Worm (Caenorhabditis elegans) whole organism, late embryonic: ENCODE data around the gene clec-41.
A peak's percentile ranks its signal among the peaks of the same experiment; 100 is the strongest.

Source experiments
- C08G9.2 ChIP-seq: sonication (generic microtip); optimal IDR thresholded peaks from 2 replicates; lab custom pipeline; 2016; ENCODE audit warnings: mild to moderate bottlenecking, missing genetic modification characterization, moderate library complexity, missing compliant biosample characterization
- T23F11.4 ChIP-seq: fragments of 200-800 bp; sonication (Bioruptor generic); optimal IDR thresholded peaks from 2 replicates; lab custom pipeline; 2018; ENCODE audit warnings: mild to moderate bottlenecking, missing genetic modification characterization, missing compliant biosample characterization
- ceh-14 ChIP-seq: sonication (generic microtip); optimal IDR thresholded peaks from 2 replicates; lab custom pipeline; 2016; ENCODE audit warnings: missing genotype, missing genetic modification characterization, missing compliant biosample characterization
- ceh-18 ChIP-seq: sonication (generic microtip); optimal IDR thresholded peaks from 2 replicates; lab custom pipeline; 2016; ENCODE audit warnings: missing genetic modification characterization, missing compliant biosample characterization
- ceh-2 ChIP-seq: sonication (generic microtip); optimal IDR thresholded peaks from 2 replicates; lab custom pipeline; 2016; ENCODE audit warnings: missing genotype, missing genetic modification characterization, missing compliant biosample characterization
- ceh-22 ChIP-seq: sonication (generic microtip); optimal IDR thresholded peaks from 2 replicates; lab custom pipeline; 2017; ENCODE audit warnings: missing biosample characterization, missing genetic modification characterization
- ceh-31 ChIP-seq: sonication (generic microtip); optimal IDR thresholded peaks from 2 replicates; lab custom pipeline; 2016; ENCODE audit warnings: missing genetic modification characterization, missing compliant biosample characterization
- ceh-34 ChIP-seq: sonication (generic microtip); optimal IDR thresholded peaks from 2 replicates; lab custom pipeline; 2016; ENCODE audit warnings: mild to moderate bottlenecking, missing genetic modification characterization, missing compliant biosample characterization
- ceh-6 ChIP-seq: fragments of 200-800 bp; sonication (Bioruptor generic); optimal IDR thresholded peaks from 2 replicates; lab custom pipeline; 2018; ENCODE audit warnings: mild to moderate bottlenecking, missing genetic modification characterization, missing compliant biosample characterization
- che-1 ChIP-seq: sonication (generic microtip); optimal IDR thresholded peaks from 2 replicates; lab custom pipeline; 2016; ENCODE audit warnings: mild to moderate bottlenecking, missing genetic modification characterization, missing compliant biosample characterization
- dve-1 ChIP-seq: sonication (generic microtip); optimal IDR thresholded peaks from 2 replicates; lab custom pipeline; 2017; ENCODE audit warnings: antibody characterized with exemption, mild to moderate bottlenecking, missing genetic modification characterization, missing compliant biosample characterization
- elt-2 ChIP-seq: sonication (generic microtip); optimal IDR thresholded peaks from 2 replicates; lab custom pipeline; 2016; ENCODE audit warnings: missing genetic modification reagents, missing genetic modification characterization, missing compliant biosample characterization
- fkh-10 ChIP-seq: fragments of 150-350 bp; optimal IDR thresholded peaks from 2 replicates; lab custom pipeline; 2014; ENCODE audit warnings: missing biosample characterization, missing genetic modification reagents, missing genetic modification characterization
- hlh-13 ChIP-seq: fragments of 200-800 bp; sonication (Bioruptor generic); optimal IDR thresholded peaks from 2 replicates; lab custom pipeline; 2018; ENCODE audit warnings: mild to moderate bottlenecking, missing genetic modification characterization, missing compliant biosample characterization
- hlh-15 ChIP-seq: sonication (generic microtip); optimal IDR thresholded peaks from 2 replicates; lab custom pipeline; 2016; ENCODE audit warnings: missing genetic modification characterization, missing compliant biosample characterization
- hlh-30 ChIP-seq: sonication (generic microtip); optimal IDR thresholded peaks from 2 replicates; lab custom pipeline; 2017; ENCODE audit warnings: antibody characterized with exemption, missing genetic modification characterization, missing compliant biosample characterization; ENCODE audit not compliant: insufficient read depth
- lim-6 ChIP-seq: sonication (generic microtip); optimal IDR thresholded peaks from 2 replicates; lab custom pipeline; 2016; ENCODE audit warnings: missing genetic modification characterization, missing compliant biosample characterization
- lin-11 ChIP-seq: fragments of 200-800 bp; sonication (Bioruptor generic); optimal IDR thresholded peaks from 2 replicates; lab custom pipeline; 2018; ENCODE audit warnings: mild to moderate bottlenecking, missing genetic modification characterization, missing compliant biosample characterization
- madf-2 ChIP-seq: sonication (generic microtip); optimal IDR thresholded peaks from 2 replicates; lab custom pipeline; 2017; ENCODE audit warnings: missing genetic modification characterization, missing compliant biosample characterization
- nhr-11 ChIP-seq: fragments of 150-350 bp; optimal IDR thresholded peaks from 2 replicates; lab custom pipeline; 2014; ENCODE audit warnings: missing biosample characterization, missing genetic modification characterization
- pat-9 ChIP-seq: fragments of 200-800 bp; sonication (Bioruptor generic); optimal IDR thresholded peaks from 2 replicates; lab custom pipeline; 2018; ENCODE audit warnings: mild to moderate bottlenecking, missing genetic modification characterization, moderate library complexity, missing compliant biosample characterization
- pha-2 ChIP-seq: sonication (generic microtip); optimal IDR thresholded peaks from 2 replicates; lab custom pipeline; 2017; ENCODE audit warnings: mild to moderate bottlenecking, missing genetic modification characterization, missing compliant biosample characterization
- ref-2 ChIP-seq: sonication (generic microtip); optimal IDR thresholded peaks from 2 replicates; lab custom pipeline; 2016; ENCODE audit warnings: missing genetic modification characterization, missing compliant biosample characterization
- sdc-2 ChIP-seq: sonication (generic microtip); optimal IDR thresholded peaks from 2 replicates; lab custom pipeline; 2016; ENCODE audit warnings: missing genotype, missing genetic modification characterization, missing compliant biosample characterization
- sox-2 ChIP-seq: fragments of 200-800 bp; sonication (Bioruptor generic); IDR thresholded peaks from 2 replicates; pipeline ENCODE4 v1.3.6; 2022; ENCODE audit warnings: missing genetic modification reagents, missing genetic modification characterization, missing compliant biosample characterization
- sox-4 ChIP-seq: sonication (generic microtip); optimal IDR thresholded peaks from 2 replicates; lab custom pipeline; 2017; ENCODE audit warnings: mild to moderate bottlenecking, missing genetic modification characterization, inconsistent platforms, missing compliant biosample characterization
- syd-9 ChIP-seq: sonication (generic microtip); optimal IDR thresholded peaks from 2 replicates; lab custom pipeline; 2016; ENCODE audit warnings: mild to moderate bottlenecking, missing genetic modification characterization, moderate library complexity, missing compliant biosample characterization
- tbx-2 ChIP-seq: sonication (generic microtip); optimal IDR thresholded peaks from 2 replicates; lab custom pipeline; 2016; ENCODE audit warnings: missing genetic modification characterization, missing compliant biosample characterization
- tbx-7 ChIP-seq: sonication (generic microtip); optimal IDR thresholded peaks from 2 replicates; lab custom pipeline; 2016; ENCODE audit warnings: missing genotype, missing genetic modification characterization, missing compliant biosample characterization
- ttx-3 ChIP-seq: sonication (generic microtip); optimal IDR thresholded peaks from 2 replicates; lab custom pipeline; 2016; ENCODE audit warnings: missing genetic modification reagents, missing genetic modification characterization, missing compliant biosample characterization
- unc-3 ChIP-seq, 2 experiments: fragments of 200-800 bp in 1 of 2; sonication (Bioruptor generic) in 1 of 2; sonication (generic microtip) in 1 of 2; conservative IDR thresholded peaks in 1 of 2; optimal IDR thresholded peaks in 1 of 2; 2 replicates each; pipeline versions ENCODE4 v1.3.6 to Lab custom; 2016 to 2022; ENCODE audit warnings: missing compliant biosample characterization in 2 of 2, missing genetic modification characterization in 2 of 2, missing genetic modification reagents in 1 of 2
- unc-42 ChIP-seq: sonication (generic microtip); optimal IDR thresholded peaks from 2 replicates; lab custom pipeline; 2016; ENCODE audit warnings: missing genotype, missing genetic modification characterization, missing compliant biosample characterization
- unc-55 ChIP-seq: sonication (generic microtip); optimal IDR thresholded peaks from 2 replicates; lab custom pipeline; 2017; ENCODE audit warnings: missing biosample characterization, missing genetic modification reagents, missing genetic modification characterization
- zip-5 ChIP-seq: sonication (generic microtip); optimal IDR thresholded peaks from 2 replicates; lab custom pipeline; 2016; ENCODE audit warnings: missing genetic modification characterization, missing compliant biosample characterization

clec-41 gene

DNA sequence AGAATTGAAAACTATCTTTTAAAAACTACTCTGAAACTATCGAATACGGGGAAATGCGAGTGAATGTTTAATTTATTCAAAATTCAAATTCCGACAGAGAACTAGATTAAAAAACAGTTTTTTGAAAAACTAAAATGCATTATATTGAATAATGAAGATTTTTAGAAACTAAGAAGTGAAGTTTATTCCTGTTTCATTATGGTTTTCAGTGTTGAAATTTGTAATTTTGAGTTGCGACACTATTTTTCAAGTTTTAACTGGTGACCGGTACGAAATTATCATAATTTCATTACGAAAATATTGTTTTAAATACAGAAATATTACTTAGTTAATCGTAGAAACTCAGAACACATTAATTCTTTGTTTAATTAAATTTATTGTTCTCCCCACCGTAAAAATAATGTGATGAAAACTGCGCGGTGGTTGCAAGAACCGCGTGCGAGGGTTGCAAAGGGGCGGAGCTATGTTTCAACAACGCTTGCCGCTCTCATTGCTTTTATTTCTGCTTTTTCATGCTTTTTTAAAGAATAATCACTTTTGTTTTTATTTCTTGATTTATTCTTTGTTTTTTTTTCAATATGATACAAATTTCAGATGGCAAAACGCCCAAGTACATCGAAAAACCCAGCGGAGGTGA is 38.3 kb upstream of the clec-41 start, which contains the start of gene him-17 (continued):
- TF ChIP-seq che-1 (tag; lab: Kevin White, UChicago) = peak; percentile 43

DNA sequence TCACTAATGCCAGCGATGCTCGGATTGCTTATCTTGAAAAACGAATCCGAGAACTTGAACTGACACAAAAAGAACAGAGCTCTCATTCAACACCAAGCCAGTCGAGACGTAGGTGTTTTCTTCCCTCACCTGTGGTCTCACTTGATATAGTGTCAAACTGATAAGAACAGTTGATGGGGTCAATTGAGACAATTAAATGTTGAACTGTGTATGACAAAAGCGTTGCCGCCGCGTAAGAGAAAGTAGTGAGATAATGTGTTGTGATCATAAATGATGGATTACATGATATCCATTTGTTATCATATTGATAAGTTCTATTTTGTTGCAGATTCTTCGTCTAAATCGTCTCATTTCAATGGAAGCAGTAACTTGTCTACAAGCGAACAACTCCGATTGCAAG is 35.8 kb upstream of the clec-41 start:
- peak; percentile 23 for TF ChIP-seq elt-2 (tag; lab: Kevin White, UChicago)
- TF ChIP-seq ref-2 (tag; lab: Kevin White, UChicago) = no peak

DNA sequence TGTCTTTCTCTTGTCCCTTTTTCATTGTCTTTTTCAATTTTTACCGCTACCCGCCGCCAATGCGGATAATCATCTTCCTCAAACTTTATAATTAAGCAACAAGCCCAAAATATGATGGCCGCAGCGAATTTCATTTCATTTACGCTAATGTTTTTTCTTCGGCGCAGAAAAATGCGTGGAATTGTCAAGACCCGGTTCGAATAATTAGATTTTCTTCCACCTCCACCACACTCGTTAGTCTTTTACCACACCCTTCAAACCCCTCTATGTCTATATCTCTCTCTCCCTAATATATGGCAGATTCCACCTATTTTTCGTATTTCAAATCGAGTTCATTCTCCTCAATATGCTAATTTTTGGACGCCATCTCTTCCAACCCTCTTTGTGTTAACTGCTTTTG is 32.6 kb upstream of the clec-41 start:
- TF ChIP-seq unc-3 (GFP tag; conservative IDR thresholded peaks at IDR 0.05; lab: Robert Waterston, UW) = no peak
- TF ChIP-seq unc-3 (tag; optimal IDR thresholded peaks at IDR 0.05; lab: Kevin White, UChicago) = no peak
- TF ChIP-seq sdc-2 (tag; lab: Kevin White, UChicago) = no peak
- TF ChIP-seq lim-6 = no peak
- TF ChIP-seq unc-42 (tag; lab: Kevin White, UChicago) = peak; percentile 74
- peak; percentile 0 for TF ChIP-seq ceh-31 (tag; lab: Kevin White, UChicago)
- TF ChIP-seq pha-2 (tag; lab: Kevin White, UChicago) = no peak
- TF ChIP-seq pat-9 = no peak
- no peak for TF ChIP-seq ceh-18 (tag; lab: Kevin White, UChicago)
- TF ChIP-seq dve-1 (tag; lab: Kevin White, UChicago) = no peak
- TF ChIP-seq ceh-14 = peak; percentile 32

DNA sequence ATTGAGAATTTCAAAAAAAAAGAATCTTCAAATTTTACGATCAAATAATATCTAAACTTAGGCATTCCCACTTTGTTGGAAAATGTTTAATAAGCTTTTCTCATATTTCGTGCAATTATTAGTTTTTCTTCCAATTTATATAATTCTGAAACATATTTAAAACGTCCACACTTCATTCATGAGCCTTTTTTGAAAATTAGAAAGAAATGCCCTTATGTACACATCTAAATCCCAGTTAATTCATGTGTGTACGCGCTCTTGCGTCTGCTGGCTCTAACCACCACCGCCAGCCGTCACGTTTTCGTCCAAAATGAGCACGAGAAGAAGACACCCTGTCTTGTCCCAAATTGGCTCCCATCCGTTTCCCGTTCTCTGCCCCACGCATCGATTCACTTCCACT is 28.7 kb upstream of the clec-41 start:
- TF ChIP-seq unc-42 (tag; lab: Kevin White, UChicago) = peak; percentile 22
- TF ChIP-seq ttx-3 (tag; lab: Kevin White, UChicago) = no peak
- TF ChIP-seq hlh-15 (tag; lab: Kevin White, UChicago) = no peak
- TF ChIP-seq syd-9 (tag; lab: Kevin White, UChicago) = no peak
- no peak for TF ChIP-seq pha-2 (tag; lab: Kevin White, UChicago)
- no peak for TF ChIP-seq unc-55
- no peak for TF ChIP-seq sox-4 (tag; lab: Kevin White, UChicago)
- no peak for TF ChIP-seq T23F11.4 (GFP tag; lab: Kevin White, UChicago)
- no peak for TF ChIP-seq ceh-34 (tag; lab: Kevin White, UChicago)
- no peak for TF ChIP-seq tbx-7 (tag; lab: Kevin White, UChicago)
- TF ChIP-seq ceh-2 = no peak
- TF ChIP-seq sox-2 (GFP tag; lab: Robert Waterston, UW) = no peak
- TF ChIP-seq madf-2 = no peak
- no peak for TF ChIP-seq ceh-22 (tag; lab: Kevin White, UChicago)
- TF ChIP-seq hlh-30 = peak; percentile 15
- TF ChIP-seq hlh-13 (GFP tag; lab: Kevin White, UChicago) = no peak

DNA sequence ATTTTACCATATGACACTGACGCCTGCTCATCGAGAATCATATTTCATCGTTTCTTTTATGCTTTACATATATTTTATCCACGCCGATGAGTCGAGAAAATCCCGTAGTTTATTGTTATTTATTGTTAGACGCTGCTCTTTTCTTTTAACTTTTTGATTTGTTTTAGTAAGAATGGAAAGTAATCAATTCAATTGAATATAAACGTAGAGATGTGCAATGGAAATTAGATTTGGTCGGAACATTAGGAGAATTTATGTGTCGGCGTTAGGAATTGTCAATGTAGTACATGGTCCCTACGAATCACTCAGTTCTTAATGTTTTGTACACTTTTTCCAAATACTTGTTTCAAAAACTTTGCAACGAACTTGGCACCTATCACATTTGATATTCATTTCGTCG is 27.3 kb upstream of the clec-41 start:
- peak; percentile 94 for TF ChIP-seq unc-42 (tag; lab: Kevin White, UChicago)
- TF ChIP-seq lin-11 (tag; lab: Kevin White, UChicago) = no peak

DNA sequence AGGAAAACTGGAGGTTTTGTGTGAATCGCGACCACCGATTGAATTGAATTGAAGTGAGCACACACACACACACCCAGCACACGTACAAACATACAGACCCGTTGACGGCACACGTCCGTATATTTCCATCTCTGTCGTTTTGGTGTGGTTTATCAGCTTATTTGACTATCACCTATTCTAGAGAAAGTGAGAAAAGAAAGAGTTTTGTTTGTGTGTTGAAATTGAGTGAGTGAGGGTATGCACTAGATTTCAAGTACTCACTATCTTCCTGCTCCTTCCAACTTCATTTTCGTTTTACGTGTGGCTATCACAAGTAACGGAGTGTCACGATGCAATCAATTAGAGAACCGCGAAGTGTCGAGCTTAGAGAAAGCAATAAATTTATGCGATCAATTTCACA is 25.9 kb upstream of the clec-41 start:
- no peak for TF ChIP-seq tbx-2 (tag; lab: Kevin White, UChicago)
- TF ChIP-seq nhr-11 (tag; lab: Kevin White, UChicago) = no peak
- TF ChIP-seq ceh-2 = no peak
- TF ChIP-seq C08G9.2 = no peak
- TF ChIP-seq sox-4 (tag; lab: Kevin White, UChicago) = no peak
- TF ChIP-seq zip-5 (tag; lab: Kevin White, UChicago) = no peak
- no peak for TF ChIP-seq T23F11.4 (GFP tag; lab: Kevin White, UChicago)
- no peak for TF ChIP-seq ceh-6
- TF ChIP-seq fkh-10 (GFP tag; lab: Kevin White, UChicago) = no peak
